Worm (Caenorhabditis elegans) whole organism, L4 larva: ENCODE data around the gene eif-3.F.

ENCODE experiments used
- F26F4.8 ChIP-seq: fragments of 200-800 bp; sonication (Bioruptor generic); conservative IDR thresholded peaks from 2 replicates; pipeline ENCODE4 v1.3.6; 2022; ENCODE audit warnings: missing genetic modification characterization, missing compliant biosample characterization
- F37D6.2 ChIP-seq: sonication (generic microtip); optimal IDR thresholded peaks from 2 replicates; lab custom pipeline; 2016; ENCODE audit warnings: mild to moderate bottlenecking, missing genetic modification characterization, missing compliant biosample characterization
- ZK546.5 ChIP-seq, 2 experiments: sonication (generic microtip); optimal IDR thresholded peaks; 2 replicates each; lab custom pipeline; 2017; ENCODE audit warnings: missing biosample characterization in 2 of 2, missing genetic modification characterization in 2 of 2
- aha-1 ChIP-seq: fragments of 150-350 bp; peaks from one replicate; lab custom pipeline; 2014; ENCODE audit warnings: missing biosample characterization, missing genetic modification characterization
- ceh-20 ChIP-seq: fragments of 200-800 bp; sonication (Bioruptor generic); IDR thresholded peaks from 2 replicates; pipeline ENCODE4 v1.3.6; 2022; ENCODE audit warnings: missing genetic modification reagents, missing genetic modification characterization, missing compliant biosample characterization
- ceh-28 ChIP-seq: fragments of 150-350 bp; optimal IDR thresholded peaks from 2 replicates; lab custom pipeline; 2014; ENCODE audit warnings: missing biosample characterization, missing genetic modification reagents, missing genetic modification characterization
- ceh-44 ChIP-seq: fragments of 200-800 bp; sonication (Bioruptor generic); IDR thresholded peaks from 2 replicates; pipeline ENCODE4 v1.3.6; 2022; ENCODE audit warnings: missing genetic modification reagents, missing genetic modification characterization, missing compliant biosample characterization
- ces-1 ChIP-seq: fragments of 150-350 bp; sonication (generic microtip); optimal IDR thresholded peaks from 4 replicates; lab custom pipeline; 2014; ENCODE audit warnings: missing biosample characterization, missing genetic modification reagents, missing genetic modification characterization
- cey-2 ChIP-seq: sonication (generic microtip); optimal IDR thresholded peaks from 3 replicates; lab custom pipeline; 2017; ENCODE audit warnings: missing genetic modification characterization, mild to moderate bottlenecking, missing compliant biosample characterization, antibody characterized with exemption, borderline replicate concordance; ENCODE audit not compliant: insufficient read depth
- daf-16 ChIP-seq, 3 experiments: sonication (generic microtip); optimal IDR thresholded peaks; 2 replicates each; lab custom pipeline; 2016 to 2017; ENCODE audit warnings: missing genetic modification characterization in 3 of 3, missing genetic modification reagents in 3 of 3, mild to moderate bottlenecking in 2 of 3, missing compliant biosample characterization in 2 of 3, missing biosample characterization in 1 of 3, moderate library complexity in 1 of 3
- dmd-8 ChIP-seq: fragments of 200-800 bp; sonication (Bioruptor generic); IDR thresholded peaks from 2 replicates; pipeline ENCODE4 v1.3.6; 2022; ENCODE audit warnings: missing genetic modification characterization, missing compliant biosample characterization
- dpl-1 ChIP-seq: fragments of 150-350 bp; optimal IDR thresholded peaks from 2 replicates; lab custom pipeline; 2014; ENCODE audit warnings: missing biosample characterization, missing genetic modification reagents, missing genetic modification characterization
- duxl-1 ChIP-seq: sonication (generic microtip); optimal IDR thresholded peaks from 2 replicates; lab custom pipeline; 2016; ENCODE audit warnings: mild to moderate bottlenecking, missing genetic modification characterization, moderate library complexity, missing compliant biosample characterization; ENCODE audit not compliant: poor library complexity
- dve-1 ChIP-seq: sonication (generic microtip); optimal IDR thresholded peaks from 2 replicates; lab custom pipeline; 2017; ENCODE audit warnings: antibody characterized with exemption, mild to moderate bottlenecking, missing genetic modification characterization, missing compliant biosample characterization; ENCODE audit not compliant: insufficient read depth
- egl-43 ChIP-seq: fragments of 200-800 bp; sonication (Bioruptor generic); IDR thresholded peaks from 2 replicates; pipeline ENCODE4 v1.3.6; 2022; ENCODE audit warnings: missing genetic modification reagents, missing genetic modification characterization, missing compliant biosample characterization
- fkh-10 ChIP-seq: fragments of 150-350 bp; optimal IDR thresholded peaks from 2 replicates; lab custom pipeline; 2014; ENCODE audit warnings: missing biosample characterization, missing genetic modification reagents, missing genetic modification characterization
- fos-1 ChIP-seq: fragments of 150-350 bp; optimal IDR thresholded peaks from 2 replicates; lab custom pipeline; 2014; ENCODE audit warnings: missing biosample characterization, missing genetic modification characterization
- gei-8 ChIP-seq: fragments of 200-800 bp; sonication (Bioruptor generic); optimal IDR thresholded peaks from 2 replicates; lab custom pipeline; 2018; ENCODE audit warnings: mild to moderate bottlenecking, missing genetic modification characterization, missing compliant biosample characterization
- hif-1 ChIP-seq, 2 experiments: sonication (generic microtip); optimal IDR thresholded peaks; 2 replicates each; lab custom pipeline; 2016 to 2017; ENCODE audit warnings: missing compliant biosample characterization in 2 of 2, missing genetic modification characterization in 2 of 2, missing genetic modification reagents in 2 of 2, missing genotype in 2 of 2, mild to moderate bottlenecking in 1 of 2
- hlh-11 ChIP-seq: fragments of 200-800 bp; sonication (Bioruptor generic); optimal IDR thresholded peaks from 2 replicates; lab custom pipeline; 2018; ENCODE audit warnings: mild to moderate bottlenecking, missing genetic modification characterization, missing compliant biosample characterization
- hlh-30 ChIP-seq: sonication (generic microtip); optimal IDR thresholded peaks from 2 replicates; lab custom pipeline; 2017; ENCODE audit warnings: antibody characterized with exemption, mild to moderate bottlenecking, missing genetic modification characterization, missing compliant biosample characterization; ENCODE audit not compliant: insufficient read depth
- hmg-1.1 ChIP-seq: fragments of 200-800 bp; sonication (Bioruptor generic); IDR thresholded peaks from 2 replicates; pipeline ENCODE4 v1.3.6; 2022; ENCODE audit warnings: missing genetic modification reagents, missing genetic modification characterization, missing compliant biosample characterization
- jun-1 ChIP-seq: fragments of 150-350 bp; optimal IDR thresholded peaks from 2 replicates; lab custom pipeline; 2014; ENCODE audit warnings: missing biosample characterization, missing genetic modification reagents, missing genetic modification characterization
- lin-13 ChIP-seq: fragments of 150-350 bp; optimal IDR thresholded peaks from 2 replicates; lab custom pipeline; 2014; ENCODE audit warnings: missing biosample characterization, missing genetic modification reagents, missing genetic modification characterization
- lsy-2 ChIP-seq, 2 experiments: fragments of 150-350 bp in 1 of 2; sonication (generic microtip) in 1 of 2; optimal IDR thresholded peaks; 2 replicates each; lab custom pipeline; 2014 to 2017; ENCODE audit warnings: missing biosample characterization in 2 of 2, missing genetic modification characterization in 2 of 2
- mdl-1 ChIP-seq, 2 experiments: fragments of 150-350 bp in 1 of 2; sonication (generic microtip) in 1 of 2; optimal IDR thresholded peaks; 2 replicates each; lab custom pipeline; 2014 to 2017; ENCODE audit warnings: missing biosample characterization in 2 of 2, missing genetic modification characterization in 2 of 2
- mep-1 ChIP-seq: fragments of 150-350 bp; sonication (generic microtip); optimal IDR thresholded peaks from 3 replicates; lab custom pipeline; 2014; ENCODE audit warnings: missing biosample characterization, missing genetic modification characterization
- mes-2 ChIP-seq: sonication (generic microtip); optimal IDR thresholded peaks from 2 replicates; lab custom pipeline; 2016; ENCODE audit warnings: missing genotype, mild to moderate bottlenecking, missing genetic modification characterization, missing compliant biosample characterization; ENCODE audit not compliant: poor library complexity, severe bottlenecking
- mxl-2 ChIP-seq: fragments of 200-800 bp; sonication (Bioruptor generic); conservative IDR thresholded peaks from 2 replicates; pipeline ENCODE4 v1.3.6; 2022; ENCODE audit warnings: missing genetic modification reagents, missing genetic modification characterization, missing compliant biosample characterization
- nhr-111 ChIP-seq: fragments of 200-800 bp; sonication (Bioruptor generic); optimal IDR thresholded peaks from 2 replicates; lab custom pipeline; 2018; ENCODE audit warnings: mild to moderate bottlenecking, missing genetic modification characterization, missing compliant biosample characterization
- nhr-6 ChIP-seq: fragments of 150-350 bp; optimal IDR thresholded peaks from 2 replicates; lab custom pipeline; 2014; ENCODE audit warnings: missing biosample characterization, missing genetic modification characterization
- nhr-77 ChIP-seq: fragments of 150-350 bp; optimal IDR thresholded peaks from 2 replicates; lab custom pipeline; 2014; ENCODE audit warnings: missing biosample characterization, missing genetic modification characterization
- pha-4 ChIP-seq, 2 experiments: fragments of 150-350 bp in 1 of 2; fragments of 200-800 bp in 1 of 2; sonication (Bioruptor generic) in 1 of 2; IDR thresholded peaks in 1 of 2; optimal IDR thresholded peaks in 1 of 2; 2 replicates each; pipeline versions ENCODE4 v1.3.6 to Lab custom; 2014 to 2022; ENCODE audit warnings: missing genetic modification characterization in 2 of 2, missing genetic modification reagents in 2 of 2, missing biosample characterization in 1 of 2, missing compliant biosample characterization in 1 of 2
- rbr-2 ChIP-seq: sonication (generic microtip); optimal IDR thresholded peaks from 2 replicates; lab custom pipeline; 2016; ENCODE audit warnings: missing genotype, missing genetic modification characterization, missing compliant biosample characterization
- skn-1 ChIP-seq: fragments of 150-350 bp; optimal IDR thresholded peaks from 2 replicates; lab custom pipeline; 2014; ENCODE audit warnings: missing biosample characterization, missing genetic modification characterization
- spr-3 ChIP-seq: fragments of 200-800 bp; sonication (Bioruptor generic); optimal IDR thresholded peaks from 2 replicates; lab custom pipeline; 2018; ENCODE audit warnings: mild to moderate bottlenecking, missing genetic modification characterization, missing compliant biosample characterization
- unc-39 ChIP-seq: sonication (generic microtip); optimal IDR thresholded peaks from 2 replicates; lab custom pipeline; 2017; ENCODE audit warnings: missing biosample characterization, missing genetic modification characterization
- unc-62 ChIP-seq, 3 experiments: fragments of 150-350 bp in 1 of 3; sonication (generic microtip); optimal IDR thresholded peaks in 2 of 3; peaks in 1 of 3; 1 replicate in 1 of 3; 2 replicates in 2 of 3; lab custom pipeline; 2014 to 2017; ENCODE audit warnings: missing biosample characterization in 3 of 3, missing genetic modification characterization in 3 of 3, missing genetic modification reagents in 3 of 3, missing genotype in 1 of 3
- zip-2 ChIP-seq: fragments of 150-350 bp; optimal IDR thresholded peaks from 2 replicates; lab custom pipeline; 2014; ENCODE audit warnings: missing biosample characterization, missing genetic modification characterization
- ztf-7 ChIP-seq: fragments of 150-350 bp; optimal IDR thresholded peaks from 2 replicates; lab custom pipeline; 2014; ENCODE audit warnings: missing biosample characterization, missing genetic modification characterization

Gene eif-3.F

ce11 chrII:9322870-9323349 is 8.5 kb upstream of the eif-3.F start, which contains the start of gene rab-39:
TSS of gene rab-39 (minus strand) at chrII:9322920.
- no peak for TF ChIP-seq F26F4.8 (GFP tag; lab: Robert Waterston, UW)
- TF ChIP-seq ces-1 (GFP tag; lab: Kevin White, UChicago): peak; percentile 2
- peak in 1 of 2 experiments; percentile 69 for TF ChIP-seq lsy-2 (tag; optimal IDR thresholded peaks at IDR 0.05; lab: Kevin White, UChicago)
- TF ChIP-seq hif-1 (tag; optimal IDR thresholded peaks at IDR 0.05; lab: Kevin White, UChicago): peak in 1 of 2 experiments; percentile 27
- peak; percentile 57 for TF ChIP-seq mes-2 (tag; lab: Kevin White, UChicago)
- peak; percentile 26 for TF ChIP-seq dpl-1 (GFP tag; lab: Kevin White, UChicago)
- no peak for TF ChIP-seq nhr-111 (GFP tag; lab: Kevin White, UChicago)
- TF ChIP-seq hlh-11 (tag; lab: Kevin White, UChicago): peak; percentile 53
- no peak for TF ChIP-seq ztf-7
- no peak for TF ChIP-seq skn-1 (tag; lab: Kevin White, UChicago)
- TF ChIP-seq rbr-2 (tag; lab: Kevin White, UChicago): peak; percentile 16
- TF ChIP-seq mep-1 (tag; lab: Kevin White, UChicago): peak; percentile 32
- TF ChIP-seq hlh-30 (tag; lab: Kevin White, UChicago): peak; percentile 82

- no peak for TF ChIP-seq ZK546.5 (tag; optimal IDR thresholded peaks at IDR 0.05; lab: Kevin White, UChicago)
- TF ChIP-seq mxl-2 (GFP tag; lab: Robert Waterston, UW): no peak
- no peak for TF ChIP-seq ceh-20 (GFP tag; lab: Robert Waterston, UW)
- no peak for TF ChIP-seq lsy-2 (tag; optimal IDR thresholded peaks at IDR 0.05; lab: Kevin White, UChicago)
- TF ChIP-seq egl-43 (GFP tag; lab: Robert Waterston, UW): no peak
- TF ChIP-seq dmd-8 (GFP tag; lab: Robert Waterston, UW): no peak
- no peak for TF ChIP-seq hlh-11 (tag; lab: Kevin White, UChicago)
- no peak for TF ChIP-seq jun-1 (tag; lab: Kevin White, UChicago)
- no peak for TF ChIP-seq dve-1 (tag; lab: Kevin White, UChicago)
- no peak for TF ChIP-seq F26F4.8 (GFP tag; lab: Robert Waterston, UW)
- no peak for TF ChIP-seq lin-13 (GFP tag; lab: Kevin White, UChicago)
- TF ChIP-seq hmg-1.1 (GFP tag; lab: Robert Waterston, UW): no peak
- no peak for TF ChIP-seq spr-3 (GFP tag; lab: Kevin White, UChicago)
- TF ChIP-seq zip-2: no peak
- no peak for TF ChIP-seq mes-2 (tag; lab: Kevin White, UChicago)
Measured at ce11 chrII:9323660-9324059, 7.8 kb upstream of the eif-3.F start, which contains the start of gene egli-1. TSS of gene egli-1 (plus strand) at chrII:9323960.

- TF ChIP-seq nhr-111 (GFP tag; lab: Kevin White, UChicago) (no peak), mes-2 (tag; lab: Kevin White, UChicago) (peak; percentile 24), fkh-10 (GFP tag; lab: Kevin White, UChicago) (no peak), zip-2 (no peak), ceh-28 (tag; lab: Kevin White, UChicago) (no peak), aha-1 (tag; lab: Kevin White, UChicago) (peak; percentile 70), unc-62 (GFP tag; optimal IDR thresholded peaks at IDR 0.05 in 1 of 2; lab: Kevin White, UChicago) (peak in 1 of 2 experiments; percentile 93), unc-62 (tag; optimal IDR thresholded peaks at IDR 0.05; lab: Kevin White, UChicago) (no peak), ztf-7 (no peak), lsy-2 (tag; optimal IDR thresholded peaks at IDR 0.05; lab: Kevin White, UChicago) (peak in 1 of 2 experiments; percentile 59), F37D6.2 (no peak), fos-1 (no peak), hif-1 (tag; optimal IDR thresholded peaks at IDR 0.05; lab: Kevin White, UChicago) (peak in 1 of 2 experiments; percentile 53), dve-1 (tag; lab: Kevin White, UChicago) (peak; percentile 56), duxl-1 (tag; lab: Kevin White, UChicago) (no peak), daf-16 (GFP tag; optimal IDR thresholded peaks at IDR 0.05; lab: Kevin White, UChicago) (no peak), daf-16 (tag; optimal IDR thresholded peaks at IDR 0.05; lab: Kevin White, UChicago) (peak; percentile 23), mep-1 (tag; lab: Kevin White, UChicago) (peak; percentile 42), pha-4 (GFP tag; IDR thresholded peaks at IDR 0.05; lab: Robert Waterston, UW) (no peak), pha-4 (tag; optimal IDR thresholded peaks at IDR 0.05; lab: Kevin White, UChicago) (no peak), nhr-6 (tag; lab: Kevin White, UChicago) (peak; percentile 34), cey-2 (tag; lab: Kevin White, UChicago) (no peak), mdl-1 (tag; optimal IDR thresholded peaks at IDR 0.05; lab: Kevin White, UChicago) (peak in 1 of 2 experiments; percentile 40), nhr-77 (tag; lab: Kevin White, UChicago) (peak; percentile 36), unc-39 (tag; lab: Kevin White, UChicago) (no peak), hlh-11 (tag; lab: Kevin White, UChicago) (peak; percentile 33), jun-1 (tag; lab: Kevin White, UChicago) (no peak), ceh-44 (no peak), gei-8 (GFP tag; lab: Kevin White, UChicago) (no peak)
Measured at ce11 chrII:9324824-9325351, 6.6 kb upstream of the eif-3.F start, which contains the start of gene eat-3. TSS of gene eat-3 (plus strand) at chrII:9324874.
